Worm (Caenorhabditis elegans) whole organism, L3 larva: Measurements from ENCODE around the gene cogc-6.

Experiments
- aly-2 ChIP-seq: fragments of 150-350 bp; optimal IDR thresholded peaks from 2 replicates; lab custom pipeline; 2014; ENCODE audit warnings: missing biosample characterization, missing genetic modification characterization
- ama-1 ChIP-seq: fragments of 150-350 bp; optimal IDR thresholded peaks from 2 replicates; lab custom pipeline; 2018
- ceh-16 ChIP-seq: sonication (generic microtip); optimal IDR thresholded peaks from 2 replicates; lab custom pipeline; 2017; ENCODE audit warnings: missing biosample characterization, missing genetic modification characterization
- ceh-28 ChIP-seq: fragments of 150-350 bp; optimal IDR thresholded peaks from 2 replicates; lab custom pipeline; 2014; ENCODE audit warnings: missing biosample characterization, missing genetic modification reagents, missing genetic modification characterization
- ceh-82 ChIP-seq: fragments of 150-350 bp; optimal IDR thresholded peaks from 2 replicates; lab custom pipeline; 2014; ENCODE audit warnings: missing biosample characterization, missing genetic modification characterization
- ceh-9 ChIP-seq: sonication (generic microtip); optimal IDR thresholded peaks from 2 replicates; lab custom pipeline; 2018; ENCODE audit warnings: missing biosample characterization, missing genetic modification characterization
- daf-12 ChIP-seq: fragments of 150-350 bp; optimal IDR thresholded peaks from 2 replicates; lab custom pipeline; 2014; ENCODE audit warnings: missing biosample characterization, missing genetic modification reagents, missing genetic modification characterization
- egl-27 ChIP-seq: sonication (generic microtip); optimal IDR thresholded peaks from 4 replicates; lab custom pipeline; 2017; ENCODE audit warnings: missing biosample characterization, missing genetic modification reagents, missing genetic modification characterization
- elt-1 ChIP-seq: fragments of 150-350 bp; optimal IDR thresholded peaks from 2 replicates; lab custom pipeline; 2014; ENCODE audit warnings: missing biosample characterization, missing genetic modification characterization
- elt-2 ChIP-seq: sonication (generic microtip); optimal IDR thresholded peaks from 2 replicates; lab custom pipeline; 2016; ENCODE audit warnings: missing genetic modification reagents, mild to moderate bottlenecking, missing genetic modification characterization, missing compliant biosample characterization
- eor-1 ChIP-seq, 2 experiments: fragments of 150-350 bp; optimal IDR thresholded peaks; 2 replicates each; lab custom pipeline; 2014 to 2018; ENCODE audit warnings: missing biosample characterization in 2 of 2, missing genetic modification characterization in 2 of 2
- fkh-2 ChIP-seq: fragments of 150-350 bp; optimal IDR thresholded peaks from 2 replicates; lab custom pipeline; 2014; ENCODE audit warnings: missing biosample characterization, missing genetic modification reagents, missing genetic modification characterization
- fos-1 ChIP-seq: fragments of 150-350 bp; optimal IDR thresholded peaks from 2 replicates; lab custom pipeline; 2014; ENCODE audit warnings: missing biosample characterization, missing genetic modification characterization
- hmg-11 ChIP-seq: sonication (generic microtip); optimal IDR thresholded peaks from 2 replicates; lab custom pipeline; 2016; ENCODE audit warnings: missing genetic modification characterization, missing compliant biosample characterization
- jun-1 ChIP-seq: fragments of 150-350 bp; optimal IDR thresholded peaks from 2 replicates; lab custom pipeline; 2014; ENCODE audit warnings: missing biosample characterization, missing genetic modification reagents, missing genetic modification characterization
- lin-15B ChIP-seq: fragments of 150-350 bp; optimal IDR thresholded peaks from 2 replicates; lab custom pipeline; 2014; ENCODE audit warnings: missing biosample characterization, missing genetic modification characterization
- lin-39 ChIP-seq: fragments of 150-350 bp; optimal IDR thresholded peaks from 2 replicates; lab custom pipeline; 2018; ENCODE audit warnings: missing biosample characterization, missing genetic modification reagents, missing genetic modification characterization
- lsy-12 ChIP-seq: sonication (generic microtip); optimal IDR thresholded peaks from 2 replicates; lab custom pipeline; 2016; ENCODE audit warnings: mild to moderate bottlenecking, missing genetic modification characterization, missing compliant biosample characterization
- mdl-1 ChIP-seq: fragments of 150-350 bp; optimal IDR thresholded peaks from 2 replicates; lab custom pipeline; 2014; ENCODE audit warnings: missing biosample characterization, missing genetic modification characterization
- mml-1 ChIP-seq: fragments of 150-350 bp; sonication (generic microtip); optimal IDR thresholded peaks from 3 replicates; lab custom pipeline; 2014; ENCODE audit warnings: missing biosample characterization, missing genetic modification characterization
- nfya-1 ChIP-seq: sonication (generic microtip); optimal IDR thresholded peaks from 2 replicates; lab custom pipeline; 2017; ENCODE audit warnings: missing genetic modification characterization, mild to moderate bottlenecking, missing compliant biosample characterization, antibody characterized with exemption, moderate library complexity; ENCODE audit not compliant: insufficient read depth
- nhr-11 ChIP-seq: fragments of 150-350 bp; optimal IDR thresholded peaks from 2 replicates; lab custom pipeline; 2014; ENCODE audit warnings: missing biosample characterization, missing genetic modification characterization
- nhr-12 ChIP-seq: fragments of 150-350 bp; optimal IDR thresholded peaks from 2 replicates; lab custom pipeline; 2014; ENCODE audit warnings: missing biosample characterization, missing genetic modification characterization
- nhr-23 ChIP-seq: fragments of 150-350 bp; optimal IDR thresholded peaks from 2 replicates; lab custom pipeline; 2014; ENCODE audit warnings: missing biosample characterization, missing genetic modification reagents, missing genetic modification characterization
- nhr-237 ChIP-seq: fragments of 150-350 bp; optimal IDR thresholded peaks from 2 replicates; lab custom pipeline; 2014; ENCODE audit warnings: missing biosample characterization, missing genetic modification characterization
- nhr-25 ChIP-seq: sonication (generic microtip); optimal IDR thresholded peaks from 2 replicates; lab custom pipeline; 2017; ENCODE audit warnings: missing biosample characterization, missing genetic modification characterization
- nhr-28 ChIP-seq: fragments of 150-350 bp; optimal IDR thresholded peaks from 2 replicates; lab custom pipeline; 2014; ENCODE audit warnings: missing biosample characterization, missing genetic modification characterization
- nhr-67 ChIP-seq: fragments of 150-350 bp; optimal IDR thresholded peaks from 2 replicates; lab custom pipeline; 2014; ENCODE audit warnings: missing biosample characterization, missing genetic modification characterization
- nhr-76 ChIP-seq: fragments of 150-350 bp; sonication (generic microtip); optimal IDR thresholded peaks from 5 replicates; lab custom pipeline; 2014; ENCODE audit warnings: missing biosample characterization, missing genetic modification characterization
- nhr-77 ChIP-seq: fragments of 150-350 bp; optimal IDR thresholded peaks from 2 replicates; lab custom pipeline; 2014; ENCODE audit warnings: missing biosample characterization, missing genetic modification characterization
- sea-2 ChIP-seq: fragments of 150-350 bp; sonication (generic microtip); optimal IDR thresholded peaks from 4 replicates; lab custom pipeline; 2014; ENCODE audit warnings: missing biosample characterization, missing genetic modification reagents, missing genetic modification characterization
- skn-1 ChIP-seq: fragments of 150-350 bp; optimal IDR thresholded peaks from 2 replicates; lab custom pipeline; 2014; ENCODE audit warnings: missing biosample characterization, missing genetic modification characterization
- tbx-2 ChIP-seq: sonication (generic microtip); optimal IDR thresholded peaks from 2 replicates; lab custom pipeline; 2016; ENCODE audit warnings: mild to moderate bottlenecking, missing genetic modification characterization, missing compliant biosample characterization
- unc-39 ChIP-seq: sonication (generic microtip); optimal IDR thresholded peaks from 4 replicates; lab custom pipeline; 2017; ENCODE audit warnings: missing biosample characterization, missing genetic modification characterization
- ztf-4 ChIP-seq: fragments of 150-350 bp; optimal IDR thresholded peaks from 2 replicates; lab custom pipeline; 2014; ENCODE audit warnings: missing biosample characterization, missing genetic modification characterization

Gene cogc-6

DNA sequence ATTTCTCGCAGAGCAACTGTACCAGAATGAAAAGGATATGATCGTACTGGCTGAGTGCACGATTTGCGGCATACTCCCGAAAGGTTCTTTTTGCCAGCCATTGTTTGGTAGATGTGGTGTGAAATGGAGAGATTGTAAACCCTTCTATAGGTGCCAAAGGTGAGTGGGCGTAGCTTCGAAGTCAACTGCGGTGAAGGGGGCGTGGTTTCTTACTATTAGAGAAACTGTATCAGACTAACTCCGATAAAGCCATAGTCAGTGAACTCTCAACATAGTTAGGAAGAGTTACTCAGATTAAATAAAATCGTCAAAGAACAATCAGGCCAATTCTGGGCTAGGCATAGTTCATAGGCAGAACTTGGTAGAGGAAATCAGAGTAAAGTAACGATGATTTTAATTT is 43.8 kb downstream of the cogc-6 start, which contains the start of gene F20D6.9:
F20D6.9 (minus strand) TSS at position 101 of the 400 bp plus-strand sequence.
- no peak for TF ChIP-seq nhr-67 (tag; lab: Kevin White, UChicago)
- TF ChIP-seq unc-39, result no peak
- no peak for TF ChIP-seq lin-15B (tag; lab: Kevin White, UChicago)
- no peak for TF ChIP-seq egl-27 (tag; lab: Kevin White, UChicago)
- no peak for TF ChIP-seq sea-2
- TF ChIP-seq eor-1 (tag; optimal IDR thresholded peaks at IDR 0.05; lab: Kevin White, UChicago), result no peak
- TF ChIP-seq, all 47 proteins: peak for 0

DNA sequence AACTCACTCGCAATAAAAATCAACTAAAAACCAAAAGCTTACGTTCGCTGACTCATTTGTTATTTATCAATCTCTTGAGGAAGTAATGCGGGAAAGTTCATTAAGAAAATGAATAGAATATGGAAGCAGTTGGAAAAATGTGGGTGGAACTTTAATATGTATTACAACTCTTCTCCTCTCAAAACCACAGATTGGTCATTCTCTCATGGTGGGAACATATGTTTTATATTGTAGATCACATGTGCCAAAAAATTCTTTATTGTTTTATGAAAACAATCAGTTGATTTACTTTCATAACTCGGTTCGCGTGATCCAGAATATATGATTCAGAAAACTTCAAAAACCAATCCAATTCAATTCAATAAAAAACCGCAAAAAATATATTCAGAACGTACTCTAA is 49.4 kb downstream of the cogc-6 start:
- TF ChIP-seq nhr-237 (tag; lab: Kevin White, UChicago) (no peak), hmg-11 (no peak), skn-1 (tag; lab: Kevin White, UChicago) (no peak), aly-2 (tag; lab: Kevin White, UChicago) (no peak), ceh-28 (no peak), tbx-2 (tag; lab: Kevin White, UChicago) (no peak), elt-2 (tag; lab: Kevin White, UChicago) (no peak), lin-39 (no peak), fos-1 (no peak), ama-1 (no peak), nfya-1 (no peak), ceh-9 (tag; lab: Kevin White, UChicago) (no peak), elt-1 (tag; lab: Kevin White, UChicago) (no peak), nhr-28 (no peak), jun-1 (tag; lab: Kevin White, UChicago) (no peak), eor-1 (tag; optimal IDR thresholded peaks at IDR 0.05; lab: Kevin White, UChicago) (no peak), unc-39 (no peak)

DNA sequence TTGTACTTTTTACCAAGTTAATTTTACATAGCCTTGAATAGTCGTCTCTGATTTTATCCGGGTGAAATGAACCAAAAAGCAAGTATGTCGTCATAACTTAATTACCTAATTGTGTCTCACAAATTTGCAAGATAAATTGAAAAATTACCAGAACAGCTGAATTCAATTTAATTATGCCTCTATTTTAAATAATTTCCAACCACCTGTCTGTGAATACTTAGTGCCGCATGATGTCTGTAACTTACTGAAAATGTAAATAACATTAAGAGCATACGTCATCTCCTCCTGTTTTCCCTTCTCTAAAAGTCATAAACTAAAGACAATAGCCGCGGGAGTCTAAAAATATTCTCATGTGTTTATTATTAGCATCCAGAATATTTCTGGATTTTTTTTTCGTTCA is 50.8 kb downstream of the cogc-6 start:
- TF ChIP-seq mml-1 (tag; lab: Kevin White, UChicago) (no peak), nhr-23 (tag; lab: Kevin White, UChicago) (no peak), fkh-2 (tag; lab: Kevin White, UChicago) (no peak), mdl-1 (tag; lab: Kevin White, UChicago) (no peak), aly-2 (tag; lab: Kevin White, UChicago) (no peak), ama-1 (no peak), eor-1 (tag; optimal IDR thresholded peaks at IDR 0.05; lab: Kevin White, UChicago) (no peak), nhr-11 (tag; lab: Kevin White, UChicago) (no peak), ztf-4 (tag; lab: Kevin White, UChicago) (no peak), nhr-28 (no peak), daf-12 (no peak), lin-39 (no peak), lsy-12 (tag; lab: Kevin White, UChicago) (no peak), ceh-16 (tag; lab: Kevin White, UChicago) (no peak), nhr-25 (tag; lab: Kevin White, UChicago) (no peak), ceh-9 (tag; lab: Kevin White, UChicago) (no peak), ceh-82 (tag; lab: Kevin White, UChicago) (no peak), nhr-12 (tag; lab: Kevin White, UChicago) (no peak), jun-1 (tag; lab: Kevin White, UChicago) (no peak)

DNA sequence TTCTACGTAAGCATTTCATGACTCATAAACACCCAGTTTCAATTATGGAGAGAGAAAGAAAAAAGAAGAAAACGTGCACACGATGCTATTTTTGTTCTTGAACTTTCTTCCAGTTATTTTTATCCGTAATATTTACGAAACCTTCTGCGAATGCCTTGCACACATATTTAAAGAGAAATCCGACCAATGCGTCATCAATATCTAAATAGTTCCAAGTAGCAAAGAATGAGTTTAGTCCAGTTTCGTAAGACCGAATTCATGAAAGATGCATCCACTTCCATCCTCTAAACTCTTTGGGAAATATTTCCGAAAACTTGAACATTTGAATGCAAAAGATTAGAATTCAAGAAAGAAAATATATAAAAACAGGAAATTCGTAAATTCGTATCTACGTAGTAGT is 52.0 kb downstream of the cogc-6 start:
- TF ChIP-seq ceh-16 (tag; lab: Kevin White, UChicago), result no peak
- TF ChIP-seq nhr-77, result no peak
- no peak for TF ChIP-seq skn-1 (tag; lab: Kevin White, UChicago)
- no peak for TF ChIP-seq ama-1
- no peak for TF ChIP-seq nhr-237 (tag; lab: Kevin White, UChicago)
- TF ChIP-seq nhr-11 (tag; lab: Kevin White, UChicago), result no peak
- no peak for TF ChIP-seq sea-2
- no peak for TF ChIP-seq nhr-76 (tag; lab: Kevin White, UChicago)
- no peak for TF ChIP-seq elt-2 (tag; lab: Kevin White, UChicago)
- TF ChIP-seq aly-2 (tag; lab: Kevin White, UChicago), result no peak
